Fruit fly (Drosophila melanogaster): Measurements from ENCODE around the gene CG43965.

CG43965 gene

dm6 chr3L:8683773-8684172 is 41.8 kb downstream of the CG43965 start (continued):
- 0 out of 2 replicates have a peak, but pooled peaks have one; percentile 8 for TF ChIP-seq Adf1 (GFP tag; IDR thresholded peaks at IDR 0.05)
- peak; percentile 27 for TF ChIP-seq CG7928 (GFP tag; optimal IDR thresholded peaks at IDR 0.05)
- peak; percentile 14 for TF ChIP-seq CG5180 (GFP tag; optimal IDR thresholded peaks at IDR 0.05)
- peak; percentile 51 for TF ChIP-seq CG6765 (GFP tag; optimal IDR thresholded peaks at IDR 0.05)
- TF ChIP-seq CG3281 (GFP tag; optimal IDR thresholded peaks at IDR 0.05), result peak; percentile 31
- peak; percentile 44 for TF ChIP-seq CG13296 (GFP tag; optimal IDR thresholded peaks at IDR 0.05)
- TF ChIP-seq Side (GFP tag; optimal IDR thresholded peaks at IDR 0.05), result no peak
- peak; percentile 11 for TF ChIP-seq fd64A (GFP tag; optimal IDR thresholded peaks at IDR 0.05)
- TF ChIP-seq CG18619 (GFP tag; optimal IDR thresholded peaks at IDR 0.05), result peak; percentile 35
- TF ChIP-seq CG11723 (GFP tag; optimal IDR thresholded peaks at IDR 0.05), result peak; percentile 24
- no peak for TF ChIP-seq CG32767 (GFP tag; IDR thresholded peaks at IDR 0.05)
- TF ChIP-seq Lhr (GFP tag; optimal IDR thresholded peaks at IDR 0.05), result peak; percentile 4
- TF ChIP-seq B-H2 (GFP tag; optimal IDR thresholded peaks at IDR 0.05), result no peak
- no peak for TF ChIP-seq CG5953 (GFP tag; IDR thresholded peaks at IDR 0.05)
- 0 out of 3 replicates have a peak, but pooled peaks have one; percentile 48 for TF ChIP-seq H15 (GFP tag; IDR thresholded peaks at IDR 0.05)
- peak; percentile 3 for TF ChIP-seq caup (GFP tag; optimal IDR thresholded peaks at IDR 0.05; ENCODE audit: severe bottlenecking)
- no peak for TF ChIP-seq CG34224 (GFP tag; IDR thresholded peaks at IDR 0.05; ENCODE audit: partially characterized antibody)
- no peak for TF ChIP-seq grau (tag; optimal IDR thresholded peaks at IDR 0.05)
- TF ChIP-seq CHES-1-like (GFP tag; optimal IDR thresholded peaks at IDR 0.05), result peak; percentile 18
- TF ChIP-seq otp (GFP tag; IDR thresholded peaks at IDR 0.05), result peak; percentile 91; the same call in 2 of the 3 replicates
- no peak for TF ChIP-seq CG18011 (GFP tag; optimal IDR thresholded peaks at IDR 0.05)
- TF ChIP-seq CG10209 (GFP tag; optimal IDR thresholded peaks at IDR 0.05), result peak; percentile 53
- no peak for TF ChIP-seq gcm2 (GFP tag; optimal IDR thresholded peaks at IDR 0.05)
- peak; percentile 67 for TF ChIP-seq wek (GFP tag; optimal IDR thresholded peaks at IDR 0.05)
- 0 out of 2 replicates have a peak, but pooled peaks have one; percentile 46 for TF ChIP-seq NFAT (GFP tag; IDR thresholded peaks at IDR 0.05)
- TF ChIP-seq nau (GFP tag; optimal IDR thresholded peaks at IDR 0.05), result peak; percentile 66
- peak; percentile 23 for TF ChIP-seq MTF-1 (GFP tag; optimal IDR thresholded peaks at IDR 0.05; ENCODE audit: borderline replicate concordance)
- no peak for TF ChIP-seq B-H1 (GFP tag; IDR thresholded peaks at IDR 0.05)
- TF ChIP-seq CG11696 (GFP tag; IDR thresholded peaks at IDR 0.05), result no peak
- TF ChIP-seq CG4730 (GFP tag; IDR thresholded peaks at IDR 0.05), result no peak
- TF ChIP-seq CG17359 (tag; optimal IDR thresholded peaks at IDR 0.05), result peak; percentile 47
- peak; percentile 2 for TF ChIP-seq mirr (GFP tag; optimal IDR thresholded peaks at IDR 0.05)
- no peak for TF ChIP-seq her (GFP tag; optimal IDR thresholded peaks at IDR 0.05)
- 0 out of 2 replicates have a peak, but pooled peaks have one; percentile 19 for TF ChIP-seq CG31224 (GFP tag; IDR thresholded peaks at IDR 0.05)
- TF ChIP-seq Pdp1 (GFP tag; optimal IDR thresholded peaks at IDR 0.05), result peak in 1 of 2 experiments; percentile 17
- TF ChIP-seq odd (GFP tag; optimal IDR thresholded peaks at IDR 0.05), result peak; percentile 8
- peak; percentile 20; the same call in 1 of the 2 replicates for TF ChIP-seq stc (GFP tag; IDR thresholded peaks at IDR 0.05)
- peak; percentile 28 for TF ChIP-seq CG17912 (GFP tag; optimal IDR thresholded peaks at IDR 0.05)
- peak; percentile 54 for TF ChIP-seq CG3407 (GFP tag; optimal IDR thresholded peaks at IDR 0.05)
- TF ChIP-seq kni (GFP tag; optimal IDR thresholded peaks at IDR 0.05), result peak; percentile 49
- TF ChIP-seq CG4328 (GFP tag; optimal IDR thresholded peaks at IDR 0.05), result peak; percentile 56
- TF ChIP-seq CrebB (tag; optimal IDR thresholded peaks at IDR 0.05), result peak; percentile 28
- peak; percentile 43 for TF ChIP-seq CG15601 (tag; optimal IDR thresholded peaks at IDR 0.05)
- TF ChIP-seq CG6175 (GFP tag; IDR thresholded peaks at IDR 0.05), result 0 out of 3 replicates have a peak, but pooled peaks have one; percentile 54
- TF ChIP-seq Med (GFP tag), result peak; percentile 85
- 0 out of 3 replicates have a peak, but pooled peaks have one; percentile 28 for TF ChIP-seq gce (GFP tag; IDR thresholded peaks at IDR 0.05)
- TF ChIP-seq HHEX (GFP tag; optimal IDR thresholded peaks at IDR 0.05), result peak; percentile 2
- TF ChIP-seq CG11085 (GFP tag; IDR thresholded peaks at IDR 0.05), result no peak
- peak; percentile 12 for TF ChIP-seq CG17385 (GFP tag; optimal IDR thresholded peaks at IDR 0.05)
